Worm (Caenorhabditis elegans) whole organism, mixed stage, embryonic: ENCODE data around the gene T09A12.8.

Experiments
- M03D4.4 ChIP-seq: sonication (generic microtip); optimal IDR thresholded peaks from 2 replicates; lab custom pipeline; 2017; ENCODE audit warnings: mild to moderate bottlenecking, missing genetic modification characterization, missing compliant biosample characterization
- blmp-1 ChIP-seq: fragments of 150-350 bp; optimal IDR thresholded peaks from 2 replicates; lab custom pipeline; 2014; ENCODE audit warnings: missing biosample characterization, missing genetic modification characterization
- ces-1 ChIP-seq: fragments of 150-350 bp; optimal IDR thresholded peaks from 2 replicates; lab custom pipeline; 2014; ENCODE audit warnings: missing biosample characterization, missing genetic modification reagents, missing genetic modification characterization
- elt-1 ChIP-seq: sonication (generic microtip); optimal IDR thresholded peaks from 2 replicates; lab custom pipeline; 2017; ENCODE audit warnings: missing genetic modification characterization, mild to moderate bottlenecking, missing compliant biosample characterization, antibody characterized with exemption, moderate library complexity, borderline replicate concordance; ENCODE audit not compliant: insufficient read depth
- elt-3 ChIP-seq: fragments of 150-350 bp; optimal IDR thresholded peaks from 2 replicates; lab custom pipeline; 2014; ENCODE audit warnings: missing biosample characterization, missing genetic modification characterization
- flh-1 ChIP-seq: fragments of 200-800 bp; sonication (Bioruptor generic); optimal IDR thresholded peaks from 2 replicates; lab custom pipeline; 2018; ENCODE audit warnings: mild to moderate bottlenecking, missing genetic modification characterization, moderate library complexity, missing compliant biosample characterization
- ham-2 ChIP-seq: fragments of 200-800 bp; sonication (Bioruptor generic); optimal IDR thresholded peaks from 2 replicates; lab custom pipeline; 2018; ENCODE audit warnings: mild to moderate bottlenecking, missing genetic modification characterization, missing compliant biosample characterization
- hlh-1 ChIP-seq: fragments of 150-350 bp; optimal IDR thresholded peaks from 2 replicates; lab custom pipeline; 2014; ENCODE audit warnings: missing biosample characterization, missing genetic modification reagents, missing genetic modification characterization
- lin-13 ChIP-seq: fragments of 150-350 bp; optimal IDR thresholded peaks from 2 replicates; lab custom pipeline; 2014; ENCODE audit warnings: missing biosample characterization, missing genetic modification characterization
- lin-32 ChIP-seq: fragments of 200-800 bp; sonication (Bioruptor generic); optimal IDR thresholded peaks from 2 replicates; lab custom pipeline; 2018; ENCODE audit warnings: mild to moderate bottlenecking, missing genetic modification characterization, missing compliant biosample characterization
- lsy-2 ChIP-seq: fragments of 150-350 bp; optimal IDR thresholded peaks from 2 replicates; lab custom pipeline; 2014; ENCODE audit warnings: missing biosample characterization, missing genetic modification characterization
- mab-5 ChIP-seq: fragments of 150-350 bp; optimal IDR thresholded peaks from 2 replicates; lab custom pipeline; 2014; ENCODE audit warnings: missing biosample characterization, missing genetic modification characterization
- mep-1 ChIP-seq: fragments of 150-350 bp; optimal IDR thresholded peaks from 2 replicates; lab custom pipeline; 2017; ENCODE audit warnings: missing biosample characterization, missing genetic modification reagents, missing genetic modification characterization, inconsistent platforms
- mls-2 ChIP-seq: sonication (generic microtip); optimal IDR thresholded peaks from 2 replicates; lab custom pipeline; 2016; ENCODE audit warnings: mild to moderate bottlenecking, missing genetic modification characterization, moderate library complexity, missing compliant biosample characterization
- nhr-12 ChIP-seq: fragments of 150-350 bp; optimal IDR thresholded peaks from 2 replicates; lab custom pipeline; 2014; ENCODE audit warnings: missing biosample characterization, missing genetic modification characterization
- nhr-2 ChIP-seq: fragments of 150-350 bp; optimal IDR thresholded peaks from 2 replicates; lab custom pipeline; 2014; ENCODE audit warnings: missing biosample characterization, missing genetic modification characterization
- nhr-237 ChIP-seq: fragments of 150-350 bp; optimal IDR thresholded peaks from 2 replicates; lab custom pipeline; 2014; ENCODE audit warnings: missing biosample characterization, missing genetic modification characterization
- nhr-28 ChIP-seq: fragments of 150-350 bp; optimal IDR thresholded peaks from 2 replicates; lab custom pipeline; 2014; ENCODE audit warnings: missing biosample characterization, missing genetic modification characterization
- nhr-76 ChIP-seq: sonication (generic microtip); optimal IDR thresholded peaks from 2 replicates; lab custom pipeline; 2017; ENCODE audit warnings: missing biosample characterization, missing genetic modification characterization
- pha-4 ChIP-seq: fragments of 150-350 bp; optimal IDR thresholded peaks from 2 replicates; lab custom pipeline; 2018; ENCODE audit warnings: missing biosample characterization, missing genetic modification reagents, missing genetic modification characterization
- sem-2 ChIP-seq: fragments of 200-800 bp; sonication (Bioruptor generic); optimal IDR thresholded peaks from 2 replicates; lab custom pipeline; 2018; ENCODE audit warnings: mild to moderate bottlenecking, missing genetic modification characterization, missing compliant biosample characterization
- snpc-4 ChIP-seq: fragments of 150-350 bp; optimal IDR thresholded peaks from 2 replicates; lab custom pipeline; 2014; ENCODE audit warnings: missing biosample characterization, missing genetic modification characterization
- sptf-1 ChIP-seq: sonication (generic microtip); optimal IDR thresholded peaks from 2 replicates; lab custom pipeline; 2017; ENCODE audit warnings: mild to moderate bottlenecking, missing genetic modification characterization, moderate library complexity, missing compliant biosample characterization
- tbx-8 ChIP-seq: fragments of 200-800 bp; sonication (Bioruptor generic); optimal IDR thresholded peaks from 2 replicates; lab custom pipeline; 2018; ENCODE audit warnings: mild to moderate bottlenecking, missing genetic modification characterization, moderate library complexity, missing compliant biosample characterization
- unc-120 ChIP-seq: sonication (generic microtip); optimal IDR thresholded peaks from 2 replicates; lab custom pipeline; 2017; ENCODE audit warnings: missing genetic modification characterization, missing compliant biosample characterization; ENCODE audit not compliant: poor library complexity, severe bottlenecking
- unc-39 ChIP-seq: fragments of 150-350 bp; optimal IDR thresholded peaks from 2 replicates; lab custom pipeline; 2014; ENCODE audit warnings: missing biosample characterization, missing genetic modification characterization
- unc-62 ChIP-seq: fragments of 150-350 bp; optimal IDR thresholded peaks from 2 replicates; lab custom pipeline; 2014; ENCODE audit warnings: missing biosample characterization, missing genetic modification reagents, missing genetic modification characterization
- zip-8 ChIP-seq: fragments of 150-350 bp; optimal IDR thresholded peaks from 2 replicates; lab custom pipeline; 2014; ENCODE audit warnings: missing biosample characterization, missing genetic modification characterization
- ztf-11 ChIP-seq: fragments of 150-350 bp; optimal IDR thresholded peaks from 2 replicates; lab custom pipeline; 2014; ENCODE audit warnings: missing biosample characterization, missing genetic modification characterization

T09A12.8 gene

DNA sequence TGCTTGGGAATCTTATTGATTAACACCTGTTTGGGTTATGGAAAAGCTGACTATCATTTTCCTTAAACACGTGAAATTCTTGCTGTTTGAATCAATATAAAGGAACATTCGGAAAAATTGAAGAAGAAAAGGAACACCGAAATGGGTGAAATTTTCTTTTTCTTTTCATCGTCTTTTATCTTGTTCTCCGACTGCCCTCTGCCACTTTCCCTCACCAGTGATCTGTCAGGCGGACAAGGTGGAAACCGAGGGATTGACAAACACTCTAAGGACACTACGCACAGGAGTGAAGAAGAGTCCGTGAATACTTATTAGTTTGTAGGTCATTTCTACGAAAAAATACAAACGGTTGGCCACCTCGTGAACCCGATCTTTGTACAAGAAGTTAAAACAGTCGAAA, 10.2 kb downstream of the T09A12.8 start:
- TF ChIP-seq nhr-237 (tag; lab: Kevin White, UChicago) = no peak
- TF ChIP-seq blmp-1 = peak; percentile 36
- TF ChIP-seq, all 35 proteins: peak for 1

DNA sequence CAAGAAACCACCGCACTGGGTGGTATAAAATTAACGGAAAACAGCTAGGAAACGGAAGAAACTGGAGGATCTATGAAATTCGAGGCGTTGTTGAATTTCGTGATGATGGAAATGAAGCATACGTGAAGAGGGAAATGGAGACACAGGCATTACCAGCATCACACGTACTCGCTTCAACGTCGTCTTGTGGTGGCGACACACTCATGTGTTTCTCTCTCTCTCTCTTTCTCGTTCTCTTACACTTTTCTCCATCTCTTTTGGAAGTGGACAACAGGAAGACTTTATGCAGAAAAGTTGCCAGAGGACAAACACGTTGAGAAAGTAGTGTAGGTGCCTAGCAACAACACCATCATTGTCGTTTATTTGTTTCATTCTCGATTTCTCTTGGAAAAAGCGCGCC, 11.1 kb downstream of the T09A12.8 start:
- no peak for TF ChIP-seq tbx-8
- TF ChIP-seq ces-1 (GFP tag; lab: Kevin White, UChicago) = peak; percentile 23

DNA sequence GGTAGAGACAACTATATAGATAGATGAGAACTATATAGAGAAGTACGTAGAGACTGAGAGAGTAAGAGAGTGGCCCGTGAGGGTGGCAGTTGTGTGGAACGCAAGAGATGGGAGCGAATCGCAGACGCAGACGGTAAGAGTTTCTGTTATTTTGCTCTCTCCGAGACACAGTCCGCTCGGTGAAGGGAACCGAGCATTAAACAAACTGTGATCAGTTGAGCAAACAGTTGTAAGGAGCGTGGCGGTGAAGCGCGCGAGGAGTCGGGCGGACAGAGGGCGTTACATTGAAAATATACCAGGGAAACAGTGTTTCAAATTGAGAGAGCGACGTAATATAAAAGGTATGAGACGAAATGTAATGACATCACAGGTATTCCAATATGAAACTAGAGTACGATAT, 14.0 kb downstream of the T09A12.8 start:
- TF ChIP-seq lsy-2 (tag; lab: Kevin White, UChicago) (no peak), snpc-4 (no peak), pha-4 (tag; lab: Kevin White, UChicago) (peak; percentile 41), hlh-1 (tag; lab: Kevin White, UChicago) (peak; percentile 63), sem-2 (GFP tag; lab: Kevin White, UChicago) (no peak), ham-2 (GFP tag; lab: Kevin White, UChicago) (peak; percentile 39), sptf-1 (no peak), unc-120 (tag; lab: Kevin White, UChicago) (peak; percentile 65), unc-62 (peak; percentile 14), lin-32 (GFP tag; lab: Kevin White, UChicago) (no peak), M03D4.4 (tag; lab: Kevin White, UChicago) (no peak), unc-39 (tag; lab: Kevin White, UChicago) (no peak), mls-2 (tag; lab: Kevin White, UChicago) (no peak), nhr-28 (tag; lab: Kevin White, UChicago) (no peak)

DNA sequence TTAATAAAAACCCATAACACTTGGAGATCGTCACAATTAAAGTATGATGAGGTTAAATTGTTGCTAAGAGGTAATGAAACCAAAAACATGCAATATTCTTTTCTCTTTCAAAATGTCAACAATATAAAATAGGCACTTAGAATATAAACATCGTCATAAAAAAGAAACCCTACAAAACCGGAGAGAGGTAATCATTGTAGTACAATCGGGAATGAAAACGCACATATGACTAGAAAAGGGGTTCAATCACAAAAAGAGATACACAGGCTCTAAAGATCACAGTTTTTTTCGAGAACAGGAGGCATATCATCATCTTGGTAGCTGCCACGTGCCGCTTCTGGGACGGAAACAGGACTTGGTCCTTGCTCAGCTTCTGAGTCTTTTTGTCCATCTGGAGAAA, 17.0 kb downstream of the T09A12.8 start:
- TF ChIP-seq flh-1 (GFP tag; lab: Kevin White, UChicago) = no peak

DNA sequence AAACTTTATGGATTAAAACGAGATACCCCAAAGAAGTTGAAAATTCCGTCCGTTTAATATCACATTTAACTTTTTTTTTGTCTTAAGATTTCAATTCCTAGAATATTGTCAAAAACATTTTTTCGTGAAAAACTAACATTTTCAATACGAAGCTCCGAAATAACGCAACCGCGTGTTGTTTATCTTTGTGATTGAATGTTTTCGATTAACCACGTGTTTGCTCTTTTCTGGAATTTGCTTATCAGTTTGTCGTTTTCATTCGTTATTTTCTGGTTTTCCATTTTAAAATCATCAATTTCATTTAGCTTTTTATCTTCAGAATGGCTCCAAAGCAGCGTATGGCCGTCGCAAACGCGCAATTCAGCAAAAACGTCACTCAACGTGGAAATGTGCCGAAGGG, 18.1 kb downstream of the T09A12.8 start, which contains the start of gene serp-1.2:
serp-1.2 (plus strand) TSS at position 318 of the 400 bp plus-strand sequence.
- TF ChIP-seq unc-62 = no peak
- TF ChIP-seq ham-2 (GFP tag; lab: Kevin White, UChicago) = no peak
- no peak for TF ChIP-seq sptf-1
- no peak for TF ChIP-seq snpc-4
- no peak for TF ChIP-seq nhr-76 (tag; lab: Kevin White, UChicago)
- TF ChIP-seq mab-5 (tag; lab: Kevin White, UChicago) = no peak
- TF ChIP-seq ztf-11 = no peak

DNA sequence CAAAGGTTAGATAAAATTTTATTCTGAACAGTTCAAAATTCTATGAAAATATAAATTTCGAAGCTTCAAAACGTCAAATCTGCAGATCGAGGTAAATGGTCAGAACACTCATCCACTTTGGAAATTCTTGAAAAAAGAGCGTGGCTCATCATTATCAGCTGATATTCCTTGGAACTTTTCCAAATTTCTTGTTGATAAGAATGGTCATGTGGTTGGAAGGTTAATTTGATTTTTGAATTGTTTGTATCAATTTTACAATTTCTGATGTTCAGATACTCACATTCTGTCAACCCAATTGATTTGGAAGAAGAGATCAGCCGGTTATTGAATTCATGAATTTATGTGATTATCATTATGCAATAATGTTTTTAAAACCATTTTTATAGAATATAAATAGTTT, 20.4 kb downstream of the T09A12.8 start:
- TF ChIP-seq nhr-28 (tag; lab: Kevin White, UChicago) (no peak), pha-4 (tag; lab: Kevin White, UChicago) (no peak), blmp-1 (no peak), ztf-11 (no peak), lsy-2 (tag; lab: Kevin White, UChicago) (no peak), hlh-1 (tag; lab: Kevin White, UChicago) (no peak), sem-2 (GFP tag; lab: Kevin White, UChicago) (no peak), mep-1 (no peak), lin-13 (tag; lab: Kevin White, UChicago) (no peak)

DNA sequence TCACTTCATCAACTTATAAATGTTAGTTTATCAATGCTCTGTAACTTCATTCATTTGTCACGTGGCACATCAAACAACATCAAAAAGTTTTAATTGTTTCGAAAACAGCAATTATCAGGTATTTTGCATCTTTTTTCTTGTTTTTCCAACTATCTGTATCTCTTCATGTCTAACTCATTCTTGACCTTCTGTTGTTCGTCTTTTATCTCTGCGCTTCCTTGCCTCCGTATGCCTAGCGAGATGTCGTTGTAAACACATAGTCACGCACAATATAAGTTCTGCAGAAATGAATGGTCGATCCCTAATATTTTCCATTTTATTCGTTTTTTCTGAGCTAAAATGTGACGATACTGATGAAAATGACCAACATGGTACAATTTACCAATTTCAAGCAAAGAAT, 21.6 kb downstream of the T09A12.8 start, which contains the start of gene gpx-6:
gpx-6 (plus strand) TSS at position 257 of the 400 bp plus-strand sequence.
- TF ChIP-seq lin-32 (GFP tag; lab: Kevin White, UChicago) (no peak), hlh-1 (tag; lab: Kevin White, UChicago) (peak; percentile 53), elt-3 (tag; lab: Kevin White, UChicago) (no peak), unc-39 (tag; lab: Kevin White, UChicago) (no peak), mls-2 (tag; lab: Kevin White, UChicago) (no peak), nhr-28 (tag; lab: Kevin White, UChicago) (no peak), zip-8 (tag; lab: Kevin White, UChicago) (no peak)
- TF ChIP-seq, all 35 proteins: peak for 1

DNA sequence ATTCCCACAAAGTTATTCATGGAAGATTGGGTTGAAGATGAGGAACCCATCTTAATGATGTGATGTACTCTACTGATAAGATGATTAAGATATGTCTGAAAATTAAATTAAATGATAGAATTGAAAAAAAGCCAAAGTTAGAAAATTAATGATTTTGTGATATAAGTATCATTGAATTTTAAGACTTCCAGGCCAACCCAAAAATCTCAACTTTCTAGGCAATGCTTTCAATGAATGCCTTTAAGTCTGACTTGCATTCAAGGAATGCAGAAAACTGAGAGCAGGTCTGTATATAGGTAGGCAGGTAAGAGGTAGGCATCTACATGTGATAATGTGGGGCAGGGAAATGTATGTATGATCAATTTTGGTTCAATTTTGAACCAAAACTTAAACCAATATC, 23.5 kb downstream of the T09A12.8 start, which contains the start of gene ocr-2:
ocr-2 (minus strand) TSS at position 101 of the 400 bp plus-strand sequence.
- TF ChIP-seq nhr-2 (tag; lab: Kevin White, UChicago) (no peak), nhr-76 (tag; lab: Kevin White, UChicago) (no peak), elt-1 (peak; percentile 4), nhr-12 (no peak)
